Worm (Caenorhabditis elegans): Measurements from ENCODE around the gene F53A3.7.

Gene F53A3.7

ce11 chrIII:1923419-1924318 lies 27.7 kb upstream of the F53A3.7 start (continued):
- TF ChIP-seq lin-15B (tag; optimal IDR thresholded peaks at IDR 0.05) (no peak), T20F7.1 (GFP tag; optimal IDR thresholded peaks at IDR 0.05) (peak; percentile 68), daf-19 (GFP tag; conservative IDR thresholded peaks at IDR 0.05) (no peak), duxl-1 (tag; optimal IDR thresholded peaks at IDR 0.05; ENCODE audit: poor library complexity) (no peak), tag-97 (GFP tag; IDR thresholded peaks at IDR 0.05) (no peak), nhr-25 (tag; optimal IDR thresholded peaks at IDR 0.05; ENCODE audit: borderline replicate concordance, insufficient read depth) (peak; percentile 88), spr-1 (tag; optimal IDR thresholded peaks at IDR 0.05) (peak; percentile 28), ceh-28 (tag; optimal IDR thresholded peaks at IDR 0.05) (peak; percentile 6), ztf-7 (tag; optimal IDR thresholded peaks at IDR 0.05) (no peak), lir-3 (tag; optimal IDR thresholded peaks at IDR 0.05) (no peak), F37D6.2 (tag; optimal IDR thresholded peaks at IDR 0.05) (peak; percentile 85), mxl-2 (GFP tag; conservative IDR thresholded peaks at IDR 0.05) (0 out of 2 replicates have a peak, but pooled peaks have one; percentile 57), mdl-1 (tag; optimal IDR thresholded peaks at IDR 0.05) (peak; percentile 91 to 92), jun-1 (tag; optimal IDR thresholded peaks at IDR 0.05) (peak; percentile 40), nhr-28 (tag; optimal IDR thresholded peaks at IDR 0.05) (peak; percentile 81), egl-43 (GFP tag; IDR thresholded peaks at IDR 0.05) (peak; percentile 80), ceh-20 (GFP tag; IDR thresholded peaks at IDR 0.05) (peak; percentile 98), D1046.2 (GFP tag; IDR thresholded peaks at IDR 0.05) (no peak), gei-8 (GFP tag; optimal IDR thresholded peaks at IDR 0.05) (peak; percentile 98), lin-29 (GFP tag; IDR thresholded peaks at IDR 0.05) (peak; percentile 86), dve-1 (tag; optimal IDR thresholded peaks at IDR 0.05; ENCODE audit: insufficient read depth) (peak; percentile 65), daf-8 (GFP tag; IDR thresholded peaks at IDR 0.05) (no peak), dmd-8 (GFP tag; IDR thresholded peaks at IDR 0.05) (no peak), Y48G9A.11 (GFP tag; IDR thresholded peaks at IDR 0.05) (no peak), ces-1 (GFP tag; optimal IDR thresholded peaks at IDR 0.05) (no peak), Y5F2A.4 (GFP tag; optimal IDR thresholded peaks at IDR 0.05) (no peak), nhr-77 (tag; optimal IDR thresholded peaks at IDR 0.05) (no peak), madf-5 (GFP tag; IDR thresholded peaks at IDR 0.05) (no peak), nhr-11 (tag; optimal IDR thresholded peaks at IDR 0.05) (peak; percentile 71), ama-1 (optimal IDR thresholded peaks at IDR 0.05) (no peak), tra-1 (GFP tag; IDR thresholded peaks at IDR 0.05) (peak; percentile 88), pha-4 (GFP tag; IDR thresholded peaks at IDR 0.05) (peak; percentile 93), pha-4 (tag; optimal IDR thresholded peaks at IDR 0.05) (no peak), egl-27 (tag; optimal IDR thresholded peaks at IDR 0.05) (no peak), arid-1 (GFP tag; conservative IDR thresholded peaks at IDR 0.05) (peak; percentile 47; the same call in 1 of the 2 replicates), mep-1 (tag; optimal IDR thresholded peaks at IDR 0.05) (peak; percentile 86), mes-2 (tag; optimal IDR thresholded peaks at IDR 0.05; ENCODE audit: poor library complexity, severe bottlenecking) (peak; percentile 69), daf-12 (tag; optimal IDR thresholded peaks at IDR 0.05) (no peak), ceh-32 (tag; optimal IDR thresholded peaks at IDR 0.05; ENCODE audit: poor library complexity) (peak; percentile 52), lin-38 (GFP tag; IDR thresholded peaks at IDR 0.05) (peak; percentile 59), hif-1 (tag; optimal IDR thresholded peaks at IDR 0.05) (peak in 1 of 2 experiments; percentile 52), zag-1 (tag; optimal IDR thresholded peaks at IDR 0.05) (peak; percentile 38), saeg-2 (GFP tag; IDR thresholded peaks at IDR 0.05) (peak; percentile 89), dmd-9 (GFP tag; IDR thresholded peaks at IDR 0.05) (no peak), nhr-41 (GFP tag; IDR thresholded peaks at IDR 0.05) (no peak), Y75B8A.6 (GFP tag; IDR thresholded peaks at IDR 0.05) (no peak), hmg-1.1 (GFP tag; IDR thresholded peaks at IDR 0.05) (peak; percentile 88), madf-9 (GFP tag; conservative IDR thresholded peaks at IDR 0.05) (peak; percentile 88), aha-1 (tag) (peak; percentile 99)
